Worm (Caenorhabditis elegans) whole organism, late embryonic: ENCODE results near the gene nlp-43.

Experiments
- C38D4.7 ChIP-seq: fragments of 200-800 bp; sonication (Bioruptor generic); optimal IDR thresholded peaks from 2 replicates; lab custom pipeline; 2018; ENCODE audit warnings: mild to moderate bottlenecking, missing genetic modification characterization, moderate library complexity, missing compliant biosample characterization
- F13H6.1 ChIP-seq: sonication (generic microtip); optimal IDR thresholded peaks from 2 replicates; lab custom pipeline; 2016; ENCODE audit warnings: missing genetic modification characterization, missing compliant biosample characterization
- K02D7.2 ChIP-seq: sonication (generic microtip); optimal IDR thresholded peaks from 2 replicates; lab custom pipeline; 2017; ENCODE audit warnings: mild to moderate bottlenecking, missing genetic modification characterization, missing compliant biosample characterization
- K09A11.1 ChIP-seq: sonication (generic microtip); optimal IDR thresholded peaks from 2 replicates; lab custom pipeline; 2017; ENCODE audit warnings: antibody characterized with exemption, mild to moderate bottlenecking, missing genetic modification characterization, missing compliant biosample characterization; ENCODE audit not compliant: insufficient read depth
- T23F11.4 ChIP-seq: fragments of 200-800 bp; sonication (Bioruptor generic); optimal IDR thresholded peaks from 2 replicates; lab custom pipeline; 2018; ENCODE audit warnings: mild to moderate bottlenecking, missing genetic modification characterization, missing compliant biosample characterization
- ahr-1 ChIP-seq: sonication (generic microtip); optimal IDR thresholded peaks from 2 replicates; lab custom pipeline; 2016; ENCODE audit warnings: missing genetic modification characterization, missing compliant biosample characterization
- ama-1 ChIP-seq: fragments of 150-350 bp; optimal IDR thresholded peaks from 2 replicates; lab custom pipeline; 2014
- ceh-14 ChIP-seq: sonication (generic microtip); optimal IDR thresholded peaks from 2 replicates; lab custom pipeline; 2016; ENCODE audit warnings: missing genotype, missing genetic modification characterization, missing compliant biosample characterization
- ceh-18 ChIP-seq: sonication (generic microtip); optimal IDR thresholded peaks from 2 replicates; lab custom pipeline; 2016; ENCODE audit warnings: missing genetic modification characterization, missing compliant biosample characterization
- ceh-2 ChIP-seq: sonication (generic microtip); optimal IDR thresholded peaks from 2 replicates; lab custom pipeline; 2016; ENCODE audit warnings: missing genotype, missing genetic modification characterization, missing compliant biosample characterization
- ceh-22 ChIP-seq: sonication (generic microtip); optimal IDR thresholded peaks from 2 replicates; lab custom pipeline; 2017; ENCODE audit warnings: missing biosample characterization, missing genetic modification characterization
- ceh-31 ChIP-seq: sonication (generic microtip); optimal IDR thresholded peaks from 2 replicates; lab custom pipeline; 2016; ENCODE audit warnings: missing genetic modification characterization, missing compliant biosample characterization
- ceh-6 ChIP-seq: fragments of 200-800 bp; sonication (Bioruptor generic); optimal IDR thresholded peaks from 2 replicates; lab custom pipeline; 2018; ENCODE audit warnings: mild to moderate bottlenecking, missing genetic modification characterization, missing compliant biosample characterization
- ceh-9 ChIP-seq: sonication (generic microtip); optimal IDR thresholded peaks from 2 replicates; lab custom pipeline; 2016; ENCODE audit warnings: mild to moderate bottlenecking, missing genetic modification characterization, inconsistent platforms, missing compliant biosample characterization
- che-1 ChIP-seq: sonication (generic microtip); optimal IDR thresholded peaks from 2 replicates; lab custom pipeline; 2016; ENCODE audit warnings: mild to moderate bottlenecking, missing genetic modification characterization, missing compliant biosample characterization
- dve-1 ChIP-seq: sonication (generic microtip); optimal IDR thresholded peaks from 2 replicates; lab custom pipeline; 2017; ENCODE audit warnings: antibody characterized with exemption, mild to moderate bottlenecking, missing genetic modification characterization, missing compliant biosample characterization
- elt-2 ChIP-seq: sonication (generic microtip); optimal IDR thresholded peaks from 2 replicates; lab custom pipeline; 2016; ENCODE audit warnings: missing genetic modification reagents, missing genetic modification characterization, missing compliant biosample characterization
- elt-4 ChIP-seq: sonication (generic microtip); optimal IDR thresholded peaks from 2 replicates; lab custom pipeline; 2016; ENCODE audit warnings: missing genetic modification characterization, missing compliant biosample characterization
- ets-4 ChIP-seq: sonication (generic microtip); optimal IDR thresholded peaks from 2 replicates; lab custom pipeline; 2016; ENCODE audit warnings: missing genetic modification characterization, missing compliant biosample characterization
- fkh-10 ChIP-seq: fragments of 150-350 bp; optimal IDR thresholded peaks from 2 replicates; lab custom pipeline; 2014; ENCODE audit warnings: missing biosample characterization, missing genetic modification reagents, missing genetic modification characterization
- gmeb-2 ChIP-seq: sonication (generic microtip); optimal IDR thresholded peaks from 2 replicates; lab custom pipeline; 2016; ENCODE audit warnings: missing genetic modification characterization, inconsistent platforms, missing compliant biosample characterization
- hlh-13 ChIP-seq: fragments of 200-800 bp; sonication (Bioruptor generic); optimal IDR thresholded peaks from 2 replicates; lab custom pipeline; 2018; ENCODE audit warnings: mild to moderate bottlenecking, missing genetic modification characterization, missing compliant biosample characterization
- hlh-6 ChIP-seq: sonication (generic microtip); optimal IDR thresholded peaks from 2 replicates; lab custom pipeline; 2016; ENCODE audit warnings: missing genotype, missing genetic modification characterization, missing compliant biosample characterization
- madf-2 ChIP-seq: sonication (generic microtip); optimal IDR thresholded peaks from 2 replicates; lab custom pipeline; 2017; ENCODE audit warnings: missing genetic modification characterization, missing compliant biosample characterization
- mec-3 ChIP-seq: sonication (generic microtip); optimal IDR thresholded peaks from 2 replicates; lab custom pipeline; 2016; ENCODE audit warnings: borderline replicate concordance, missing genetic modification characterization, missing compliant biosample characterization
- nhr-11 ChIP-seq: fragments of 150-350 bp; optimal IDR thresholded peaks from 2 replicates; lab custom pipeline; 2014; ENCODE audit warnings: missing biosample characterization, missing genetic modification characterization
- nhr-232 ChIP-seq: sonication (generic microtip); optimal IDR thresholded peaks from 2 replicates; lab custom pipeline; 2016; ENCODE audit warnings: missing genetic modification characterization, missing compliant biosample characterization
- npax-4 ChIP-seq: sonication (generic microtip); optimal IDR thresholded peaks from 2 replicates; lab custom pipeline; 2016; ENCODE audit warnings: missing genetic modification characterization, missing compliant biosample characterization
- odd-2 ChIP-seq: sonication (generic microtip); optimal IDR thresholded peaks from 2 replicates; lab custom pipeline; 2017; ENCODE audit warnings: antibody characterized with exemption, mild to moderate bottlenecking, missing genetic modification characterization, missing compliant biosample characterization
- pag-3 ChIP-seq: sonication (generic microtip); optimal IDR thresholded peaks from 2 replicates; lab custom pipeline; 2016; ENCODE audit warnings: missing compliant biosample characterization, missing genetic modification characterization, borderline replicate concordance
- pax-1 ChIP-seq: fragments of 150-350 bp; optimal IDR thresholded peaks from 2 replicates; lab custom pipeline; 2014; ENCODE audit warnings: missing biosample characterization, missing genetic modification characterization
- pqm-1 ChIP-seq: sonication (generic microtip); optimal IDR thresholded peaks from 2 replicates; lab custom pipeline; 2016; ENCODE audit warnings: missing genetic modification characterization, missing compliant biosample characterization
- pros-1 ChIP-seq: fragments of 150-350 bp; optimal IDR thresholded peaks from 2 replicates; lab custom pipeline; 2014; ENCODE audit warnings: missing biosample characterization, missing genetic modification reagents, missing genetic modification characterization
- ref-2 ChIP-seq: sonication (generic microtip); optimal IDR thresholded peaks from 2 replicates; lab custom pipeline; 2016; ENCODE audit warnings: missing genetic modification characterization, missing compliant biosample characterization
- rnt-1 ChIP-seq: sonication (generic microtip); optimal IDR thresholded peaks from 2 replicates; lab custom pipeline; 2016; ENCODE audit warnings: missing genetic modification characterization, missing compliant biosample characterization
- sdc-2 ChIP-seq: sonication (generic microtip); optimal IDR thresholded peaks from 2 replicates; lab custom pipeline; 2016; ENCODE audit warnings: missing genotype, missing genetic modification characterization, missing compliant biosample characterization
- sox-2 ChIP-seq: fragments of 200-800 bp; sonication (Bioruptor generic); IDR thresholded peaks from 2 replicates; pipeline ENCODE4 v1.3.6; 2022; ENCODE audit warnings: missing genetic modification reagents, missing genetic modification characterization, missing compliant biosample characterization
- sox-4 ChIP-seq: sonication (generic microtip); optimal IDR thresholded peaks from 2 replicates; lab custom pipeline; 2017; ENCODE audit warnings: mild to moderate bottlenecking, missing genetic modification characterization, inconsistent platforms, missing compliant biosample characterization
- tbx-7 ChIP-seq: sonication (generic microtip); optimal IDR thresholded peaks from 2 replicates; lab custom pipeline; 2016; ENCODE audit warnings: missing genotype, missing genetic modification characterization, missing compliant biosample characterization
- unc-3 ChIP-seq, 2 experiments: fragments of 200-800 bp in 1 of 2; sonication (Bioruptor generic) in 1 of 2; sonication (generic microtip) in 1 of 2; conservative IDR thresholded peaks in 1 of 2; optimal IDR thresholded peaks in 1 of 2; 2 replicates each; pipeline versions ENCODE4 v1.3.6 to Lab custom; 2016 to 2022; ENCODE audit warnings: missing compliant biosample characterization in 2 of 2, missing genetic modification characterization in 2 of 2, missing genetic modification reagents in 1 of 2
- unc-42 ChIP-seq: sonication (generic microtip); optimal IDR thresholded peaks from 2 replicates; lab custom pipeline; 2016; ENCODE audit warnings: missing genotype, missing genetic modification characterization, missing compliant biosample characterization
- unc-55 ChIP-seq: sonication (generic microtip); optimal IDR thresholded peaks from 2 replicates; lab custom pipeline; 2017; ENCODE audit warnings: missing biosample characterization, missing genetic modification reagents, missing genetic modification characterization
- unc-86 ChIP-seq: sonication (generic microtip); optimal IDR thresholded peaks from 2 replicates; lab custom pipeline; 2016; ENCODE audit warnings: missing genetic modification characterization, missing compliant biosample characterization
- zip-5 ChIP-seq: sonication (generic microtip); optimal IDR thresholded peaks from 2 replicates; lab custom pipeline; 2016; ENCODE audit warnings: missing genetic modification characterization, missing compliant biosample characterization

Gene nlp-43

DNA sequence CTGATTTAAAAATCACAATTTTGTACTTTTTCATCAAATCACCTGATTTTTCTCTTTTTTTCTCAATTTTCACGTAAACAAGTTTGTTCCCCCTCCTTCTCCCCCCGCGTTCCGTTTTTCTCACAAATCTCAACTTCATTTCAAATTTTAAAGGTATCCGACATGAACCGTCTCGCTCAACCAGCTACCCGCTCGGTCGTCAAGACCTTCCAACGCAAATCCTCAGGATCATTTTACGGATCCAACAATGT is 39.3 kb downstream of the nlp-43 start, which contains the start of gene cox-6A:
TSS of gene cox-6A (plus strand) at position 152 of the 251 bp plus-strand sequence.
- no peak for TF ChIP-seq elt-2 (tag; lab: Kevin White, UChicago)
- no peak for TF ChIP-seq che-1 (tag; lab: Kevin White, UChicago)
- TF ChIP-seq zip-5, result no peak
- TF ChIP-seq dve-1 (tag; lab: Kevin White, UChicago), result no peak
- TF ChIP-seq elt-4 (tag; lab: Kevin White, UChicago), result no peak
- no peak for TF ChIP-seq npax-4
- TF ChIP-seq ceh-6, result no peak
- no peak for TF ChIP-seq mec-3 (tag; lab: Kevin White, UChicago)

DNA sequence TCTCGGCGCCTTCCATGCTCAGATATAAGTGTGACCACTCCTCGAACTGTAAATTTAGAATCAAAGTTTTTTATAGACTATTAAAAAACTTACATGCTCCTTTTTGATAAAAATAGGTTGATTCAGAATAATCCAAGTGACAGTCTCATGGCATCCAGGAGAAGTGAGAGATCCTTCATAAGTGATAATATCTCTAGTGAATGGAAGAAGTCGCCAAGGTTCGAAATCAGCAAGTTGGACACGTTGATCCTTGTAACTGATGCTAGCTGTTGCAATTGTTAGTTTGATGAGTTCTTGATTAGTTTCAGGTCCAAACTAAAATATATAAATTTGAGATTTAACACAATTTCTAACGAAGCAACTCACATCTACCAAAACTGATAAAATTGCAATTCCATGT is 41.1 kb downstream of the nlp-43 start:
- no peak for TF ChIP-seq ceh-14 (tag; lab: Kevin White, UChicago)
- no peak for TF ChIP-seq ceh-31
- TF ChIP-seq gmeb-2, result no peak
- no peak for TF ChIP-seq odd-2
- TF ChIP-seq sox-2 (GFP tag; lab: Robert Waterston, UW), result no peak
- TF ChIP-seq hlh-13 (GFP tag; lab: Kevin White, UChicago), result no peak
- no peak for TF ChIP-seq ceh-2 (tag; lab: Kevin White, UChicago)
- no peak for TF ChIP-seq F13H6.1 (tag; lab: Kevin White, UChicago)
- TF ChIP-seq ceh-22 (tag; lab: Kevin White, UChicago), result no peak
- no peak for TF ChIP-seq ets-4 (tag; lab: Kevin White, UChicago)
- no peak for TF ChIP-seq K02D7.2 (tag; lab: Kevin White, UChicago)
- TF ChIP-seq C38D4.7 (GFP tag; lab: Kevin White, UChicago), result no peak
- TF ChIP-seq rnt-1 (tag; lab: Kevin White, UChicago), result no peak
- no peak for TF ChIP-seq fkh-10 (GFP tag; lab: Kevin White, UChicago)
- TF ChIP-seq unc-55 (GFP tag; lab: Kevin White, UChicago), result no peak
- TF ChIP-seq ceh-18, result no peak
- no peak for TF ChIP-seq hlh-6
- no peak for TF ChIP-seq ref-2
- no peak for TF ChIP-seq che-1 (tag; lab: Kevin White, UChicago)

DNA sequence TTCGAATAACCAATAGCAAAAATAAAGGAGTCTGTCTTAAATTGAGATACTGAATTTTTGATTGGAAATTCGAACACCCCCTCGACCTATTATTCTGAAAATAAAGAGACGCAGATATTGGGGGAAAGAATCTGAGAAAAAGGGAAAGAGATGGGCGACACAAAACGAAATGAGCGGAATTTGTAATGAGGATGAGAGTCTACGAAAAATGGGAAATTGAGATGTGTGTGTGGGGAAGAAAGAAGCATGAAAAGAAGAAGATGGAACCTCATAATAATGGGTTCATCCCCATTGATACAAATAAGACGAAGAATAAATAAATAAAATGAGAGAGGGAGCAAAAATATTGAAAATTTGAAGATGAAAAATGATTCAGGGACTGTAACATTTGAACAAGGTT is 43.3 kb downstream of the nlp-43 start, which contains the start of gene cah-1:
TSS of gene cah-1 (minus strand) at position 101 of the 400 bp plus-strand sequence.
- no peak for TF ChIP-seq che-1 (tag; lab: Kevin White, UChicago)
- no peak for TF ChIP-seq K09A11.1 (tag; lab: Kevin White, UChicago)
- no peak for TF ChIP-seq elt-4 (tag; lab: Kevin White, UChicago)
- no peak for TF ChIP-seq C38D4.7 (GFP tag; lab: Kevin White, UChicago)
- TF ChIP-seq pqm-1, result no peak
- no peak for TF ChIP-seq sox-4 (tag; lab: Kevin White, UChicago)
- TF ChIP-seq, all 69 proteins: peak for 0

- no peak for TF ChIP-seq ets-4 (tag; lab: Kevin White, UChicago)
- TF ChIP-seq tbx-7, result no peak
- no peak for TF ChIP-seq ceh-14 (tag; lab: Kevin White, UChicago)
- no peak for TF ChIP-seq madf-2 (tag; lab: Kevin White, UChicago)
- TF ChIP-seq unc-3 (GFP tag; conservative IDR thresholded peaks at IDR 0.05; lab: Robert Waterston, UW), result no peak
- no peak for TF ChIP-seq unc-3 (tag; optimal IDR thresholded peaks at IDR 0.05; lab: Kevin White, UChicago)
- no peak for TF ChIP-seq ceh-18
- no peak for TF ChIP-seq hlh-13 (GFP tag; lab: Kevin White, UChicago)
- no peak for TF ChIP-seq C38D4.7 (GFP tag; lab: Kevin White, UChicago)
- TF ChIP-seq unc-86 (tag; lab: Kevin White, UChicago), result no peak
- no peak for TF ChIP-seq ama-1
- no peak for TF ChIP-seq pros-1 (tag; lab: Kevin White, UChicago)
- TF ChIP-seq, all 69 proteins: peak for 0
Observed at ce11 chrIII:5089489-5089888, 47.3 kb downstream of the nlp-43 start.

ce11 chrIII:5092345-5092744 is 50.1 kb downstream of the nlp-43 start:
- no peak for TF ChIP-seq sdc-2 (tag; lab: Kevin White, UChicago)
- no peak for TF ChIP-seq ref-2
- no peak for TF ChIP-seq pqm-1
- TF ChIP-seq elt-4 (tag; lab: Kevin White, UChicago), result no peak
- no peak for TF ChIP-seq pax-1 (tag; lab: Kevin White, UChicago)
- TF ChIP-seq gmeb-2, result no peak
- TF ChIP-seq nhr-232 (tag; lab: Kevin White, UChicago), result no peak
- TF ChIP-seq ceh-9 (tag; lab: Kevin White, UChicago), result no peak
- TF ChIP-seq nhr-11, result no peak
- no peak for TF ChIP-seq T23F11.4 (GFP tag; lab: Kevin White, UChicago)
- no peak for TF ChIP-seq ceh-31
- TF ChIP-seq F13H6.1 (tag; lab: Kevin White, UChicago), result no peak
- TF ChIP-seq ahr-1 (tag; lab: Kevin White, UChicago), result no peak
- no peak for TF ChIP-seq pag-3 (tag; lab: Kevin White, UChicago)
- TF ChIP-seq unc-42 (tag; lab: Kevin White, UChicago), result no peak
- TF ChIP-seq, all 69 proteins: peak for 0
